Fruit fly (Drosophila melanogaster): ENCODE measurements around the gene Bicra.
A peak's percentile ranks its signal among the peaks of the same experiment; 100 is the strongest.

Gene Bicra

dm6 chr3R:29094152-29094551 lies 31.3 kb downstream of the Bicra start:
- TF ChIP-seq gl (tag; optimal IDR thresholded peaks at IDR 0.05) (peak; percentile 57), CG8159 (tag; optimal IDR thresholded peaks at IDR 0.05) (peak; percentile 78), EcR (GFP tag; optimal IDR thresholded peaks at IDR 0.05) (no peak), fd96Ca (GFP tag; IDR thresholded peaks at IDR 0.05) (peak; percentile 79), CG4496 (GFP tag; IDR thresholded peaks at IDR 0.05) (peak; percentile 62; the same call in 1 of the 3 replicates), D1 (tag; optimal IDR thresholded peaks at IDR 0.05) (peak; percentile 27), CG13204 (GFP tag; optimal IDR thresholded peaks at IDR 0.05) (peak; percentile 17), CG10348 (GFP tag; IDR thresholded peaks at IDR 0.05) (no peak), CG9948 (tag; optimal IDR thresholded peaks at IDR 0.05) (peak; percentile 81), CG34367 (tag; optimal IDR thresholded peaks at IDR 0.05) (peak; percentile 70), Pif1A (GFP tag; optimal IDR thresholded peaks at IDR 0.05) (peak; percentile 65), Snoo (tag; optimal IDR thresholded peaks at IDR 0.05) (peak; percentile 8), rn (GFP tag; IDR thresholded peaks at IDR 0.05) (no peak), CG17806 (tag; optimal IDR thresholded peaks at IDR 0.05) (peak; percentile 81), CG15710 (tag; optimal IDR thresholded peaks at IDR 0.05) (peak; percentile 66), CG32121 (GFP tag; IDR thresholded peaks at IDR 0.05) (peak; percentile 27; the same call in 1 of the 2 replicates), CG8301 (tag; optimal IDR thresholded peaks at IDR 0.05) (peak; percentile 84), Ets98B (GFP tag; IDR thresholded peaks at IDR 0.05) (no peak; the same call in 1 of the 2 replicates), CG12605 (GFP tag; IDR thresholded peaks at IDR 0.05) (peak; percentile 48; the same call in 1 of the 2 replicates), Pif1B (GFP tag; optimal IDR thresholded peaks at IDR 0.05) (peak; percentile 32), CG14655 (GFP tag; optimal IDR thresholded peaks at IDR 0.05) (peak; percentile 88)

dm6 chr3R:29095525-29095924 lies 32.7 kb downstream of the Bicra start:
- TF ChIP-seq CG4496 (GFP tag; IDR thresholded peaks at IDR 0.05) (peak; percentile 19; the same call in 1 of the 3 replicates), CG13204 (GFP tag; optimal IDR thresholded peaks at IDR 0.05) (peak; percentile 42), EcR (GFP tag; optimal IDR thresholded peaks at IDR 0.05) (peak; percentile 51), CG14655 (GFP tag; optimal IDR thresholded peaks at IDR 0.05) (no peak)

dm6 chr3R:29096009-29096443 lies 33.2 kb downstream of the Bicra start:
- peak; percentile 87 for TF ChIP-seq CG8159 (tag; optimal IDR thresholded peaks at IDR 0.05)
- no peak for TF ChIP-seq CG13204 (GFP tag; optimal IDR thresholded peaks at IDR 0.05)
- TF ChIP-seq Snoo (tag; optimal IDR thresholded peaks at IDR 0.05), result no peak
- TF ChIP-seq CG8301 (tag; optimal IDR thresholded peaks at IDR 0.05), result no peak
- no peak for TF ChIP-seq CG14655 (GFP tag; optimal IDR thresholded peaks at IDR 0.05)
- no peak for TF ChIP-seq CG10348 (GFP tag; IDR thresholded peaks at IDR 0.05)
- TF ChIP-seq EcR (GFP tag; optimal IDR thresholded peaks at IDR 0.05), result no peak
- TF ChIP-seq Ets98B (GFP tag; IDR thresholded peaks at IDR 0.05), result peak; percentile 48
- TF ChIP-seq fd96Ca (GFP tag; IDR thresholded peaks at IDR 0.05), result 0 out of 3 replicates have a peak, but pooled peaks have one; percentile 39
- peak; percentile 86 for TF ChIP-seq CG34367 (tag; optimal IDR thresholded peaks at IDR 0.05)
- peak; percentile 83 for TF ChIP-seq CG17806 (tag; optimal IDR thresholded peaks at IDR 0.05)
- TF ChIP-seq rn (GFP tag; IDR thresholded peaks at IDR 0.05), result 0 out of 2 replicates have a peak, but pooled peaks have one; percentile 23
- TF ChIP-seq D1 (tag; optimal IDR thresholded peaks at IDR 0.05), result no peak
- no peak for TF ChIP-seq Pif1A (GFP tag; optimal IDR thresholded peaks at IDR 0.05)
- TF ChIP-seq CG12605 (GFP tag; IDR thresholded peaks at IDR 0.05), result peak; percentile 34; the same call in 1 of the 2 replicates
- peak; percentile 78 for TF ChIP-seq CG9948 (tag; optimal IDR thresholded peaks at IDR 0.05)
- peak; percentile 75 for TF ChIP-seq CG4496 (GFP tag; IDR thresholded peaks at IDR 0.05)
- no peak for TF ChIP-seq CG32121 (GFP tag; IDR thresholded peaks at IDR 0.05)
- peak; percentile 71 for TF ChIP-seq gl (tag; optimal IDR thresholded peaks at IDR 0.05)
- no peak for TF ChIP-seq Pif1B (GFP tag; optimal IDR thresholded peaks at IDR 0.05)
- peak; percentile 90 for TF ChIP-seq CG15710 (tag; optimal IDR thresholded peaks at IDR 0.05)

- no peak for TF ChIP-seq Pif1B (GFP tag; optimal IDR thresholded peaks at IDR 0.05)
- no peak for TF ChIP-seq D1 (tag; optimal IDR thresholded peaks at IDR 0.05)
- TF ChIP-seq Pif1A (GFP tag; optimal IDR thresholded peaks at IDR 0.05), result no peak
- no peak for TF ChIP-seq CG10348 (GFP tag; IDR thresholded peaks at IDR 0.05)
- no peak for TF ChIP-seq CG17806 (tag; optimal IDR thresholded peaks at IDR 0.05)
- no peak for TF ChIP-seq CG12605 (GFP tag; IDR thresholded peaks at IDR 0.05)
- TF ChIP-seq CG14655 (GFP tag; optimal IDR thresholded peaks at IDR 0.05), result no peak
- no peak for TF ChIP-seq Snoo (tag; optimal IDR thresholded peaks at IDR 0.05)
- no peak for TF ChIP-seq rn (GFP tag; IDR thresholded peaks at IDR 0.05)
- TF ChIP-seq gl (tag; optimal IDR thresholded peaks at IDR 0.05), result no peak
- no peak for TF ChIP-seq EcR (GFP tag; optimal IDR thresholded peaks at IDR 0.05)
- TF ChIP-seq fd96Ca (GFP tag; IDR thresholded peaks at IDR 0.05), result no peak
These were observed 35.2 kb downstream of the Bicra start for dm6 chr3R:29098022-29098421.

dm6 chr3R:29103227-29103626 lies 40.4 kb downstream of the Bicra start:
- no peak for TF ChIP-seq Ets98B (GFP tag; IDR thresholded peaks at IDR 0.05)
- TF ChIP-seq CG8159 (tag; optimal IDR thresholded peaks at IDR 0.05), result no peak
- TF ChIP-seq CG17806 (tag; optimal IDR thresholded peaks at IDR 0.05), result no peak
- TF ChIP-seq Pif1A (GFP tag; optimal IDR thresholded peaks at IDR 0.05), result no peak
- no peak for TF ChIP-seq CG14655 (GFP tag; optimal IDR thresholded peaks at IDR 0.05)
- TF ChIP-seq D1 (tag; optimal IDR thresholded peaks at IDR 0.05), result no peak
- TF ChIP-seq EcR (GFP tag; optimal IDR thresholded peaks at IDR 0.05), result no peak
- no peak for TF ChIP-seq CG4496 (GFP tag; IDR thresholded peaks at IDR 0.05)
- no peak for TF ChIP-seq CG34367 (tag; optimal IDR thresholded peaks at IDR 0.05)
- TF ChIP-seq rn (GFP tag; IDR thresholded peaks at IDR 0.05), result no peak
- no peak for TF ChIP-seq fd96Ca (GFP tag; IDR thresholded peaks at IDR 0.05)

dm6 chr3R:29111795-29112194 lies 49.0 kb downstream of the Bicra start:
- TF ChIP-seq CG8159 (tag; optimal IDR thresholded peaks at IDR 0.05), result no peak
